Worm (Caenorhabditis elegans): Measurements from ENCODE around the gene C50D2.10.

DNA sequence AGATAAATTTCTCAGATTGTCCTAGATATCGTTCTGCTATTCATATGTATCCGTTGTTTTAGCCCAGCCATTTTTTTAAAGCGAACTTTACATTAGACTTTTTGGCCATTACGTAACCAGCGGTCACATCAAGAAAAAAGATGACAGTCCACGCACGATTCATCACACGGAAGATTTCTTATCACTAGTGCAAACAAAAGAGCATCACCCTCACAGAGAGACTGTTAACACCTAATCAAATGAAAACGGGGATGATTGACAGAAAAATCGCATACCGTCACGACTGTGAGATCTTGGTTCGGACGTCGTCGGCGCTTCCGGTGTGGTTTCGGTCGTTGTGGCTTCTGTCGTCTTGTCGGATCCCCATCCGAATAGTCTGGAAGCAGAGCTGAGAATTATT, 22.3 kb upstream of the C50D2.10 start:
- no peak for TF ChIP-seq F13H6.1 (tag; optimal IDR thresholded peaks at IDR 0.05)
- no peak for TF ChIP-seq nfya-1 (tag; optimal IDR thresholded peaks at IDR 0.05)
- no peak for TF ChIP-seq ceh-31 (tag; optimal IDR thresholded peaks at IDR 0.05)
- no peak for TF ChIP-seq zip-5 (tag; optimal IDR thresholded peaks at IDR 0.05)
- no peak for TF ChIP-seq rnt-1 (tag; optimal IDR thresholded peaks at IDR 0.05)
- TF ChIP-seq elt-2 (tag; optimal IDR thresholded peaks at IDR 0.05), result no peak
- no peak for TF ChIP-seq ama-1 (optimal IDR thresholded peaks at IDR 0.05)
- TF ChIP-seq Y22D7AL.16 (tag; optimal IDR thresholded peaks at IDR 0.05), result no peak
- TF ChIP-seq pha-2 (tag; optimal IDR thresholded peaks at IDR 0.05), result no peak
- no peak for TF ChIP-seq K09A11.1 (tag; optimal IDR thresholded peaks at IDR 0.05; ENCODE audit: insufficient read depth)
- TF ChIP-seq ets-4 (tag; optimal IDR thresholded peaks at IDR 0.05), result no peak
- TF ChIP-seq syd-9 (tag; optimal IDR thresholded peaks at IDR 0.05), result no peak

Measured in whole organism, late embryonic.